Worm (Caenorhabditis elegans) whole organism, young adult: ENCODE data around the gene srx-112.
"Not testable (repeated sequence)": the region's sequence is repeated elsewhere in the genome, so short reads cannot be mapped to it uniquely, and the experiment has no call there.

Experiments used
- B0019.2 ChIP-seq: fragments of 200-800 bp; sonication (Bioruptor generic); conservative IDR thresholded peaks from 2 replicates; pipeline ENCODE4 v1.3.6; 2022; ENCODE audit warnings: missing genetic modification reagents, missing genetic modification characterization, missing compliant biosample characterization
- B0035.1 ChIP-seq: sonication (generic microtip); optimal IDR thresholded peaks from 2 replicates; lab custom pipeline; 2016; ENCODE audit warnings: missing genetic modification characterization, mild to moderate bottlenecking, missing compliant biosample characterization, missing genotype, missing genetic modification reagents
- C17E4.6 ChIP-seq: fragments of 200-800 bp; sonication (Bioruptor generic); IDR thresholded peaks from 2 replicates; pipeline ENCODE4 v1.3.6; 2022; ENCODE audit warnings: missing genetic modification reagents, missing genetic modification characterization, missing compliant biosample characterization
- D2030.7 ChIP-seq: fragments of 200-800 bp; sonication (Bioruptor generic); IDR thresholded peaks from 2 replicates; pipeline ENCODE4 v1.3.6; 2022; ENCODE audit warnings: missing genetic modification reagents, missing genetic modification characterization, missing compliant biosample characterization
- F23B12.7 ChIP-seq: sonication (generic microtip); optimal IDR thresholded peaks from 2 replicates; lab custom pipeline; 2017; ENCODE audit warnings: missing genetic modification characterization, mild to moderate bottlenecking, missing compliant biosample characterization, antibody characterized with exemption, moderate library complexity; ENCODE audit not compliant: insufficient read depth
- F33H1.4 ChIP-seq: fragments of 200-800 bp; sonication (Bioruptor generic); IDR thresholded peaks from 2 replicates; pipeline ENCODE4 v1.3.6; 2022; ENCODE audit warnings: missing genetic modification reagents, missing genetic modification characterization, missing compliant biosample characterization
- F39B2.1 ChIP-seq: fragments of 200-800 bp; sonication (Bioruptor generic); IDR thresholded peaks from 2 replicates; pipeline ENCODE4 v1.3.6; 2022; ENCODE audit warnings: missing genetic modification reagents, missing genetic modification characterization, missing compliant biosample characterization
- F49E8.2 ChIP-seq: sonication (generic microtip); optimal IDR thresholded peaks from 3 replicates; lab custom pipeline; 2017; ENCODE audit warnings: missing genetic modification characterization, mild to moderate bottlenecking, missing compliant biosample characterization, antibody characterized with exemption, moderate library complexity; ENCODE audit not compliant: insufficient read depth
- F55B11.4 ChIP-seq: sonication (generic microtip); optimal IDR thresholded peaks from 2 replicates; lab custom pipeline; 2016; ENCODE audit warnings: missing compliant biosample characterization, missing genetic modification characterization, borderline replicate concordance; ENCODE audit not compliant: insufficient read depth
- F57C9.4 ChIP-seq: sonication (generic microtip); optimal IDR thresholded peaks from 2 replicates; lab custom pipeline; 2017; ENCODE audit warnings: mild to moderate bottlenecking, missing genetic modification characterization, missing compliant biosample characterization
- K11D2.4 ChIP-seq: fragments of 200-800 bp; sonication (Bioruptor generic); IDR thresholded peaks from 2 replicates; pipeline ENCODE4 v1.3.6; 2022; ENCODE audit warnings: missing genetic modification reagents, missing genetic modification characterization, missing compliant biosample characterization
- T07F8.4 ChIP-seq: sonication (generic microtip); optimal IDR thresholded peaks from 2 replicates; lab custom pipeline; 2016; ENCODE audit warnings: mild to moderate bottlenecking, missing genetic modification characterization, moderate library complexity, missing compliant biosample characterization
- Y53F4B.3 ChIP-seq: fragments of 200-800 bp; sonication (Bioruptor generic); IDR thresholded peaks from 2 replicates; pipeline ENCODE4 v1.3.6; 2022; ENCODE audit warnings: missing genetic modification reagents, missing genetic modification characterization, missing compliant biosample characterization
- akir-1 ChIP-seq: fragments of 200-800 bp; sonication (Bioruptor generic); optimal IDR thresholded peaks from 2 replicates; lab custom pipeline; 2018; ENCODE audit warnings: mild to moderate bottlenecking, missing genetic modification characterization, moderate library complexity, missing compliant biosample characterization
- athp-1 ChIP-seq: sonication (generic microtip); optimal IDR thresholded peaks from 2 replicates; lab custom pipeline; 2017; ENCODE audit warnings: mild to moderate bottlenecking, missing genetic modification characterization, missing compliant biosample characterization
- attf-3 ChIP-seq: fragments of 200-800 bp; sonication (Bioruptor generic); conservative IDR thresholded peaks from 2 replicates; pipeline ENCODE4 v1.3.6; 2022; ENCODE audit warnings: missing genetic modification reagents, missing genetic modification characterization, missing compliant biosample characterization
- bed-1 ChIP-seq: fragments of 200-800 bp; sonication (Bioruptor generic); IDR thresholded peaks from 2 replicates; pipeline ENCODE4 v1.3.6; 2022; ENCODE audit warnings: missing genetic modification reagents, missing genetic modification characterization, missing compliant biosample characterization
- cebp-1 ChIP-seq, 2 experiments: fragments of 200-800 bp in 1 of 2; sonication (Bioruptor generic) in 1 of 2; sonication (generic microtip) in 1 of 2; IDR thresholded peaks in 1 of 2; optimal IDR thresholded peaks in 1 of 2; 2 replicates each; pipeline versions ENCODE4 v1.3.6 to Lab custom; 2017 to 2022; ENCODE audit warnings: missing compliant biosample characterization in 2 of 2, missing genetic modification characterization in 2 of 2, mild to moderate bottlenecking in 1 of 2, missing genetic modification reagents in 1 of 2, moderate library complexity in 1 of 2
- cebp-2 ChIP-seq: fragments of 200-800 bp; sonication (Bioruptor generic); IDR thresholded peaks from 2 replicates; pipeline ENCODE4 v1.3.6; 2022; ENCODE audit warnings: missing genetic modification characterization, missing compliant biosample characterization
- chd-7 ChIP-seq: sonication (generic microtip); optimal IDR thresholded peaks from 2 replicates; lab custom pipeline; 2016; ENCODE audit warnings: mild to moderate bottlenecking, missing genetic modification characterization, moderate library complexity, missing compliant biosample characterization
- gei-17 ChIP-seq: fragments of 200-800 bp; sonication (Bioruptor generic); optimal IDR thresholded peaks from 2 replicates; lab custom pipeline; 2018; ENCODE audit warnings: mild to moderate bottlenecking, missing genetic modification characterization, missing compliant biosample characterization
- hlh-12 ChIP-seq: sonication (generic microtip); optimal IDR thresholded peaks from 2 replicates; lab custom pipeline; 2016; ENCODE audit warnings: missing genetic modification characterization, missing compliant biosample characterization
- hmg-20 ChIP-seq: fragments of 200-800 bp; sonication (Bioruptor generic); IDR thresholded peaks from 2 replicates; pipeline ENCODE4 v1.3.6; 2022; ENCODE audit warnings: missing genetic modification reagents, missing genetic modification characterization, missing compliant biosample characterization
- let-526 ChIP-seq: fragments of 200-800 bp; sonication (Bioruptor generic); IDR thresholded peaks from 2 replicates; pipeline ENCODE4 v1.3.6; 2022; ENCODE audit warnings: missing genetic modification reagents, missing genetic modification characterization, missing compliant biosample characterization
- nhr-27 ChIP-seq: fragments of 200-800 bp; sonication (Bioruptor generic); optimal IDR thresholded peaks from 2 replicates; lab custom pipeline; 2018; ENCODE audit warnings: mild to moderate bottlenecking, missing genetic modification characterization, moderate library complexity, missing compliant biosample characterization
- pbrm-1 ChIP-seq: fragments of 200-800 bp; sonication (Bioruptor generic); IDR thresholded peaks from 2 replicates; pipeline ENCODE4 v1.3.6; 2022; ENCODE audit warnings: missing genetic modification reagents, missing genetic modification characterization, missing compliant biosample characterization
- pha-4 ChIP-seq: fragments of 150-350 bp; sonication (generic microtip); optimal IDR thresholded peaks from 2 replicates; lab custom pipeline; 2014; ENCODE audit warnings: missing biosample characterization, missing genetic modification reagents, missing genetic modification characterization
- rpc-1 ChIP-seq, 2 experiments: fragments of 150-350 bp in 1 of 2; sonication (generic microtip) in 1 of 2; optimal IDR thresholded peaks; 2 replicates each; lab custom pipeline; 2014 to 2018; ENCODE audit warnings: missing biosample characterization in 1 of 2, missing genetic modification characterization in 1 of 2, missing genetic modification reagents in 1 of 2, missing genotype in 1 of 2
- snpc-3.4 ChIP-seq: sonication (generic microtip); optimal IDR thresholded peaks from 2 replicates; lab custom pipeline; 2017; ENCODE audit warnings: missing genetic modification characterization, mild to moderate bottlenecking, missing compliant biosample characterization, antibody characterized with exemption, moderate library complexity, missing genotype, missing genetic modification reagents
- xnd-1 ChIP-seq: sonication (generic microtip); optimal IDR thresholded peaks from 2 replicates; lab custom pipeline; 2016; ENCODE audit warnings: missing genotype, missing genetic modification reagents, missing genetic modification characterization, missing compliant biosample characterization
- ztf-25 ChIP-seq: fragments of 200-800 bp; sonication (Bioruptor generic); IDR thresholded peaks from 2 replicates; pipeline ENCODE4 v1.3.6; 2022; ENCODE audit warnings: missing genetic modification reagents, missing genetic modification characterization, missing compliant biosample characterization
- ztf-6 ChIP-seq: fragments of 200-800 bp; sonication (Bioruptor generic); IDR thresholded peaks from 2 replicates; pipeline ENCODE4 v1.3.6; 2022; ENCODE audit warnings: missing genetic modification reagents, missing genetic modification characterization, missing compliant biosample characterization

srx-112 gene

DNA sequence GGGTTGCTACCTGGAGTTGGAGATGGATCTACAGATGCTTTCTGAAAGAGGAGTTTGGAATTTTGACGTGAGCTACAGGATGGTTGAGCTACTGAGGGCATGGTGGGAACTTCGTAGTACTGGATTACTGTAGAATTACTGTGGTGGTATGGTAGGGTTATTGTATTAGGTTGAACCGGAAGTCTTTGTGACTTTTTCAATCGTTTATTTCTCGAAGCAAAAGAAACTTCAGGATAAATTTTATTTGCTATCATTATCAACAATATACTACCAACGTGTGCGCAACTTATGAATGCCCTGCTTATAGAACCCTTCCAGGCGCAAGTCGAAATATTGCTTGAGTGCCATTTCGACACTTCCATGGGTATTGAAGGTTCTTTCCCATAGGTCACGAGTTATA, 2.8 kb downstream of the srx-112 start, which contains the start of gene T24E12.6:
Gene T24E12.6, minus strand, starts transcription at position 101 of the 400 bp plus-strand sequence.
- TF ChIP-seq gei-17; ztf-25 (GFP tag; lab: Robert Waterston, UW); B0019.2 (GFP tag; lab: Robert Waterston, UW): not testable (repeated sequence)

DNA sequence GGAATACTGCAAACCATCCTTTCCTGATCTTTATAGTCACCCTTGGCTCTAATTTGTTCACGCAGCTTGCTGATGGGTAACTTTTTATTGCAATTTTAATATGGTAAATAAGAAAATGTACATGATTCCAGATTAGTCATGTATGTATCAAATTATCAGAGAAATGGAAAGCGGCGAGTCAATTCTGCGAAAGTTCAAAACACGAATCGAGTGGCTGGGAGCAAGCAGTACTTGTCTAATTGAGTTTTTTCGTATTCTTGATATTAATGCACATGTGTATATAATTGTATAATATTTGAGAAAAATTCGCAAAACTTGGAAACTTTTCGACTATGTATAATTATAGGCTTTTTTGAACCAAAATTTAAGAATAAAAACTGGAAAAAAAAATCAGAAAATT, 5.4 kb downstream of the srx-112 start, which contains the start of gene T24E12.12:
Gene T24E12.12, plus strand, starts transcription at position 281 of the 400 bp plus-strand sequence.
- no peak for TF ChIP-seq C17E4.6 (GFP tag; lab: Robert Waterston, UW)
- TF ChIP-seq pbrm-1 (GFP tag; lab: Robert Waterston, UW), result no peak
- no peak for TF ChIP-seq snpc-3.4 (tag; lab: Kevin White, UChicago)
- no peak for TF ChIP-seq athp-1
- no peak for TF ChIP-seq F49E8.2 (tag; lab: Kevin White, UChicago)

DNA sequence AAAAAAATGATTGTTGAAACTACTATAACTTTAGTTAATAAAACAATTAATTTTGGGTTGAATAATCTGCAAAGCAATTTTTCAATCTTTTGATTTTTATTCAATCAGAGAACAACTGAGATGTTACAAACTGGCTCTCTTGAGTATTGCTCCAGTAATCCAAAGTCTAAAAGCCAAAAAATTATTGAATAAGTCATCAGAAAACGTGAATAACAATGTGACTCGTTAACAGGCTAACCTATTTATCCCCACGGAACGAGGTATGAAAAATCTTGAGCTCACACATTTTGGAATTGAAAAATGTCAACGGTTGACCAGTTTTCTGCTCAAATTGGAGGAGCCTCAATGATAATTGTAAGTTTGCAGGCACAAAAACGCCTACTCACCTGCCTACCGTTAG, 6.9 kb downstream of the srx-112 start, which contains the start of gene srx-111:
Gene srx-111, plus strand, starts transcription at position 301 of the 400 bp plus-strand sequence.
- TF ChIP-seq F57C9.4 (tag; lab: Kevin White, UChicago), result no peak
- no peak for TF ChIP-seq Y53F4B.3
- TF ChIP-seq hmg-20 (GFP tag; lab: Robert Waterston, UW), result no peak
- no peak for TF ChIP-seq let-526 (GFP tag; lab: Robert Waterston, UW)
- TF ChIP-seq F39B2.1 (GFP tag; lab: Robert Waterston, UW), result no peak
- TF ChIP-seq xnd-1 (tag; lab: Kevin White, UChicago), result no peak
- no peak for TF ChIP-seq ztf-6 (GFP tag; lab: Robert Waterston, UW)
- no peak for TF ChIP-seq snpc-3.4 (tag; lab: Kevin White, UChicago)
- no peak for TF ChIP-seq cebp-1 (GFP tag; IDR thresholded peaks at IDR 0.05; lab: Robert Waterston, UW)
- no peak for TF ChIP-seq cebp-1 (tag; optimal IDR thresholded peaks at IDR 0.05; lab: Kevin White, UChicago)
- no peak for TF ChIP-seq rpc-1 (optimal IDR thresholded peaks at IDR 0.05; lab: Kevin White, UChicago)
- no peak for TF ChIP-seq rpc-1 (tag; optimal IDR thresholded peaks at IDR 0.05; lab: Kevin White, UChicago)
- no peak for TF ChIP-seq B0035.1 (tag; lab: Kevin White, UChicago)
- no peak for TF ChIP-seq D2030.7 (GFP tag; lab: Robert Waterston, UW)
- no peak for TF ChIP-seq attf-3 (GFP tag; lab: Robert Waterston, UW)
- TF ChIP-seq F23B12.7 (tag; lab: Kevin White, UChicago), result no peak
- TF ChIP-seq pbrm-1 (GFP tag; lab: Robert Waterston, UW), result no peak
- no peak for TF ChIP-seq K11D2.4 (GFP tag; lab: Robert Waterston, UW)
- no peak for TF ChIP-seq F55B11.4 (tag; lab: Kevin White, UChicago)
- TF ChIP-seq T07F8.4 (tag; lab: Kevin White, UChicago), result no peak
- no peak for TF ChIP-seq nhr-27
- no peak for TF ChIP-seq hlh-12 (tag; lab: Kevin White, UChicago)
- TF ChIP-seq, all 124 proteins: peak for 0

DNA sequence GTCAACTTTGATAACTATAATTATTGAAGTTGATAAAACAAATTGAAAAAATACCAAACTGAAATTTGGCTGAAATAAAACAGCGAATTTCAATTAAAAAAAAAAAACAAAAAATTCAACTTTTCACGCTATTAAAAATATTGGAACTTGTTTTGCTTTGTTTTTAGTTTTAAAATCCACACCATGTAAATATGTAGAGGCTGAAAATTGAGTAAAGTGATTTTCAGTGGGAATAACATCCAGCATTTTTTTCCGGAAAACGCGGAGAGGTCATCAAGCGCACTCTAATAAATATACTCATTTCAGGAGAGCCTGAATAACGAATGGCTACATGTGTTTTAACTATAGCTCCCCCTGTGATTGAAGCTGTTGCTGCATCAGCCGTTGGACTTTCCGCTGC, 10.8 kb downstream of the srx-112 start, which contains the start of gene rcd-1:
Gene rcd-1, plus strand, starts transcription at position 301 of the 400 bp plus-strand sequence.
- TF ChIP-seq pha-4 (tag; lab: Kevin White, UChicago), result no peak
- TF ChIP-seq F33H1.4, result no peak
- no peak for TF ChIP-seq cebp-2 (GFP tag; lab: Robert Waterston, UW)
- no peak for TF ChIP-seq chd-7 (tag; lab: Kevin White, UChicago)
- TF ChIP-seq akir-1 (GFP tag; lab: Kevin White, UChicago), result no peak
- 0 out of 2 replicates have a peak, but pooled peaks have one; percentile 20 for TF ChIP-seq bed-1 (GFP tag; lab: Robert Waterston, UW)
- TF ChIP-seq, all 124 proteins: peak for 1
